Worm (Caenorhabditis elegans): ENCODE measurements around the gene gcy-22.

DNA sequence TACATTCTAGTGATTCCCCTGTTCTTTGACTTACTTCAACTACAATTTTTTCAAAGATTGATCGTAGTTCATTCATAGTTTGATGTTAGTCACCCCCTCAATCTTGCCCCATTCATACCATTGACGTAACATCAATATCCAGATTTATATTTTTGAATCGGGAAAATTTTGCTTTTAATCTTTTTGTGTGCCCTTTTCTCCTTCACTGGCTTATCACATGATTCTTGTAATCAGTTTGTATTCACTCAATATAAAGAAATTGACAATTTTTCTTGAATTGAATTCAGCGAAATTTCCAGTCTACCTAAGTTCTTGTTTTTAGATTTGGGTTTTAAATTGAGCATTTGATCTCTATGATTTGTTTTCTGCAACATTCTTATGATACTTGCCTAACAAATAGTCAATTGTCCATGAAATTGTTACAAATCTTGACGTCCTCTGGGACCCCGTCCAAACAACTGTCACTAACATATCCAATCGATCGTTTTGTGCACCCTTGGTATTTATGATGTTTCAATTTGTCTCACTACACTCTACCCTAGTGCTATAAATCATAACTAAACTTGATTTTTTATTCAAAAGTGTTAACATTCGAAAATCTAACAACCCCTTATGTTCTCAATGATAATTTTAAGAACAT, 45.0 kb downstream of the gcy-22 start:
- TF ChIP-seq dao-5 (tag; optimal IDR thresholded peaks at IDR 0.05) (no peak), him-1 (tag; optimal IDR thresholded peaks at IDR 0.05) (no peak), W03F9.2 (tag; optimal IDR thresholded peaks at IDR 0.05) (no peak)

Measured in whole organism, L4/young adult.